Worm (Caenorhabditis elegans): Measurements from ENCODE around the gene W07G4.7.

The W07G4.7 gene

ce11 chrV:13008825-13009224 is 25.7 kb downstream of the W07G4.7 start, which contains the start of gene F15B9.10:
F15B9.10 (minus strand) TSS chrV:13008925.
- TF ChIP-seq lim-6 (tag; optimal IDR thresholded peaks at IDR 0.05) (no peak), fax-1 (tag; optimal IDR thresholded peaks at IDR 0.05) (no peak), odd-2 (tag; optimal IDR thresholded peaks at IDR 0.05) (no peak), dve-1 (tag; optimal IDR thresholded peaks at IDR 0.05) (no peak), hlh-8 (tag; optimal IDR thresholded peaks at IDR 0.05) (no peak), mec-3 (tag; optimal IDR thresholded peaks at IDR 0.05; ENCODE audit: borderline replicate concordance) (no peak), ahr-1 (tag; optimal IDR thresholded peaks at IDR 0.05) (no peak), K02D7.2 (tag; optimal IDR thresholded peaks at IDR 0.05) (no peak), unc-42 (tag; optimal IDR thresholded peaks at IDR 0.05) (no peak), ceh-45 (GFP tag; IDR thresholded peaks at IDR 0.05) (no peak), sdc-2 (tag; optimal IDR thresholded peaks at IDR 0.05) (no peak), eyg-1 (tag; optimal IDR thresholded peaks at IDR 0.05) (no peak)

- TF ChIP-seq npax-4 (tag; optimal IDR thresholded peaks at IDR 0.05): no peak
- TF ChIP-seq hlh-13 (GFP tag; optimal IDR thresholded peaks at IDR 0.05): no peak
- TF ChIP-seq C08G9.2 (tag; optimal IDR thresholded peaks at IDR 0.05): no peak
- no peak for TF ChIP-seq ceh-34 (tag; optimal IDR thresholded peaks at IDR 0.05)
- no peak for TF ChIP-seq mec-3 (tag; optimal IDR thresholded peaks at IDR 0.05; ENCODE audit: borderline replicate concordance)
- TF ChIP-seq pros-1 (tag; optimal IDR thresholded peaks at IDR 0.05): no peak
These were observed 27.8 kb downstream of the W07G4.7 start for ce11 chrV:13006754-13007153.

- TF ChIP-seq ceh-22 (tag; optimal IDR thresholded peaks at IDR 0.05): no peak
- no peak for TF ChIP-seq ztf-16 (tag; optimal IDR thresholded peaks at IDR 0.05)
- no peak for TF ChIP-seq ceh-19 (GFP tag; optimal IDR thresholded peaks at IDR 0.05)
- no peak for TF ChIP-seq eyg-1 (tag; optimal IDR thresholded peaks at IDR 0.05)
- TF ChIP-seq ceh-31 (tag; optimal IDR thresholded peaks at IDR 0.05): no peak
- TF ChIP-seq madf-2 (tag; optimal IDR thresholded peaks at IDR 0.05): no peak
- no peak for TF ChIP-seq sox-2 (GFP tag; IDR thresholded peaks at IDR 0.05)
- no peak for TF ChIP-seq pha-2 (tag; optimal IDR thresholded peaks at IDR 0.05)
- TF ChIP-seq ets-4 (tag; optimal IDR thresholded peaks at IDR 0.05): no peak
These were observed 30.1 kb downstream of the W07G4.7 start for ce11 chrV:13004374-13004773.

ce11 chrV:13003378-13003777 is 31.1 kb downstream of the W07G4.7 start:
- peak; percentile 73 for TF ChIP-seq ceh-2 (tag; optimal IDR thresholded peaks at IDR 0.05)
- TF ChIP-seq ceh-45 (GFP tag; IDR thresholded peaks at IDR 0.05): peak; percentile 83
- peak; percentile 83 for TF ChIP-seq F13H6.1 (tag; optimal IDR thresholded peaks at IDR 0.05)
- TF ChIP-seq ceh-31 (tag; optimal IDR thresholded peaks at IDR 0.05): peak; percentile 67
- TF ChIP-seq unc-86 (tag; optimal IDR thresholded peaks at IDR 0.05): peak; percentile 85
- peak; percentile 71 for TF ChIP-seq sox-2 (GFP tag; IDR thresholded peaks at IDR 0.05)
- peak; percentile 76 for TF ChIP-seq rnt-1 (tag; optimal IDR thresholded peaks at IDR 0.05)
- peak; percentile 27 for TF ChIP-seq hlh-15 (tag; optimal IDR thresholded peaks at IDR 0.05)
- peak; percentile 65 for TF ChIP-seq eyg-1 (tag; optimal IDR thresholded peaks at IDR 0.05)
- TF ChIP-seq pax-1 (tag; optimal IDR thresholded peaks at IDR 0.05): no peak
- TF ChIP-seq npax-4 (tag; optimal IDR thresholded peaks at IDR 0.05): peak; percentile 59
- TF ChIP-seq K02D7.2 (tag; optimal IDR thresholded peaks at IDR 0.05): peak; percentile 86
- TF ChIP-seq fkh-10 (GFP tag; optimal IDR thresholded peaks at IDR 0.05): no peak
- TF ChIP-seq fkh-6 (tag; optimal IDR thresholded peaks at IDR 0.05): peak; percentile 87
- peak; percentile 76 for TF ChIP-seq dve-1 (tag; optimal IDR thresholded peaks at IDR 0.05)
- TF ChIP-seq ztf-16 (tag; optimal IDR thresholded peaks at IDR 0.05): peak; percentile 90
- peak; percentile 49 for TF ChIP-seq lim-6 (tag; optimal IDR thresholded peaks at IDR 0.05)
- TF ChIP-seq gmeb-2 (tag; optimal IDR thresholded peaks at IDR 0.05): peak; percentile 80
- TF ChIP-seq nhr-11 (tag; optimal IDR thresholded peaks at IDR 0.05): no peak
- TF ChIP-seq elt-2 (tag; optimal IDR thresholded peaks at IDR 0.05): peak; percentile 84
- peak; percentile 84 for TF ChIP-seq T23F11.4 (GFP tag; optimal IDR thresholded peaks at IDR 0.05)
- peak; percentile 66 for TF ChIP-seq pag-3 (tag; optimal IDR thresholded peaks at IDR 0.05; ENCODE audit: borderline replicate concordance)
- peak; percentile 84 for TF ChIP-seq nhr-232 (tag; optimal IDR thresholded peaks at IDR 0.05)
- TF ChIP-seq ceh-18 (tag; optimal IDR thresholded peaks at IDR 0.05): peak; percentile 82
- peak; percentile 47 for TF ChIP-seq nfya-1 (tag; optimal IDR thresholded peaks at IDR 0.05)
- TF ChIP-seq hlh-6 (tag; optimal IDR thresholded peaks at IDR 0.05): peak; percentile 82
- TF ChIP-seq ceh-19 (GFP tag; optimal IDR thresholded peaks at IDR 0.05): peak; percentile 83
- TF ChIP-seq ceh-14 (tag; optimal IDR thresholded peaks at IDR 0.05): peak; percentile 82
- TF ChIP-seq C08G9.2 (tag; optimal IDR thresholded peaks at IDR 0.05): peak; percentile 83
- peak; percentile 12 for TF ChIP-seq hlh-30 (tag; optimal IDR thresholded peaks at IDR 0.05; ENCODE audit: insufficient read depth)
- TF ChIP-seq Y22D7AL.16 (tag; optimal IDR thresholded peaks at IDR 0.05): peak; percentile 91
- TF ChIP-seq pha-4 (tag; optimal IDR thresholded peaks at IDR 0.05): no peak
- TF ChIP-seq elt-4 (tag; optimal IDR thresholded peaks at IDR 0.05): no peak
- peak; percentile 57 for TF ChIP-seq unc-42 (tag; optimal IDR thresholded peaks at IDR 0.05)

All from whole organism, late embryonic.